Worm (Caenorhabditis elegans): Measurements from ENCODE around the gene acp-6.

DNA sequence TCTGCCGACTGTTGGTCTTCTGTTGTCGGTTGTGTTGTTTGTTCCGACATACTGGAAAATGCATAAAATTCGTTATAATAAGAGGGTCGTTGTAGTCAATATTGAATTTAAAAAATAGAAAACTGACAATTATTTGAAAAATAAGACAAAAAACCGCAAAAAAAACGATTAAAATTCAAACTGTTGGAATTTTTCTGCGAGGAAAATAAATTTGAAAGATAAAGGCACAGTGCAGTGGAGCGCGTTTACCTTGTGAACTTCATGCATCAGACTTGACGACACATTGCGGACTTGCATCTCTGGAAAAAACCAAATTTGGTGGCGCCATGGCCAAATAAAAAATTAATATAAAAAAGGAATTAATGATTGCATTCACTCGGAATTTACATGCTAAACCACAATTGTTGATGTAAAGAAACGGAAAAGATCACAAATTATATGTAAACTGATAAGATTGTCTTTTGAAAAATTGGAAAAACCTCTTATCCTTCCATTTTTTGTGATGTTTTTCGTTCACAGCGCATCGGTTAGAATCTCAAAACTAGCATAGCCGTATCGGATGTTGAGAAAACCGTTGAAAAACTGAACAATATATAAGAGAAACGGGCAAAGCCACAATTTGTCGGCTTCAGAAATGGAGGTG is 49.3 kb downstream of the acp-6 start, which contains the start of the genes hrpf-2 and bli-6:
- TF ChIP-seq pqm-1 (tag; optimal IDR thresholded peaks at IDR 0.05) (no peak), nhr-76 (tag; optimal IDR thresholded peaks at IDR 0.05) (no peak), ama-1 (optimal IDR thresholded peaks at IDR 0.05) (no peak), pag-3 (tag; optimal IDR thresholded peaks at IDR 0.05; ENCODE audit: borderline replicate concordance, insufficient read depth) (no peak), unc-62 (GFP tag; optimal IDR thresholded peaks at IDR 0.05) (no peak), rnt-1 (tag; optimal IDR thresholded peaks at IDR 0.05) (peak; percentile 82)

All from whole organism, L1 larva.